Worm (Caenorhabditis elegans) whole organism, L3 larva: ENCODE data around the gene T10C6.16.
"Not testable (repeated sequence)": the region's sequence is repeated elsewhere in the genome, so short reads cannot be mapped to it uniquely, and the experiment has no call there.

ENCODE experiments used
- R02D3.7 ChIP-seq: fragments of 150-350 bp; optimal IDR thresholded peaks from 2 replicates; lab custom pipeline; 2014; ENCODE audit warnings: missing biosample characterization, missing genetic modification characterization
- ZK546.5 ChIP-seq: sonication (generic microtip); optimal IDR thresholded peaks from 2 replicates; lab custom pipeline; 2017; ENCODE audit warnings: missing biosample characterization, missing genetic modification characterization
- ceh-82 ChIP-seq: fragments of 150-350 bp; optimal IDR thresholded peaks from 2 replicates; lab custom pipeline; 2014; ENCODE audit warnings: missing biosample characterization, missing genetic modification characterization
- daf-12 ChIP-seq: fragments of 150-350 bp; optimal IDR thresholded peaks from 2 replicates; lab custom pipeline; 2014; ENCODE audit warnings: missing biosample characterization, missing genetic modification reagents, missing genetic modification characterization
- egl-27 ChIP-seq: sonication (generic microtip); optimal IDR thresholded peaks from 4 replicates; lab custom pipeline; 2017; ENCODE audit warnings: missing biosample characterization, missing genetic modification reagents, missing genetic modification characterization
- elt-1 ChIP-seq: fragments of 150-350 bp; optimal IDR thresholded peaks from 2 replicates; lab custom pipeline; 2014; ENCODE audit warnings: missing biosample characterization, missing genetic modification characterization
- elt-2 ChIP-seq: sonication (generic microtip); optimal IDR thresholded peaks from 2 replicates; lab custom pipeline; 2016; ENCODE audit warnings: missing genetic modification reagents, mild to moderate bottlenecking, missing genetic modification characterization, missing compliant biosample characterization
- elt-3 ChIP-seq, 3 experiments: fragments of 150-350 bp in 1 of 3; sonication (generic microtip) in 2 of 3; optimal IDR thresholded peaks; 2 replicates in 2 of 3; 4 replicates in 1 of 3; lab custom pipeline; 2014 to 2017; ENCODE audit warnings: missing biosample characterization in 3 of 3, missing genetic modification characterization in 3 of 3
- eor-1 ChIP-seq, 2 experiments: fragments of 150-350 bp; optimal IDR thresholded peaks; 2 replicates each; lab custom pipeline; 2014 to 2018; ENCODE audit warnings: missing biosample characterization in 2 of 2, missing genetic modification characterization in 2 of 2
- fkh-10 ChIP-seq: sonication (generic microtip); optimal IDR thresholded peaks from 2 replicates; lab custom pipeline; 2017; ENCODE audit warnings: missing biosample characterization, missing genetic modification reagents, missing genetic modification characterization
- fkh-2 ChIP-seq: fragments of 150-350 bp; optimal IDR thresholded peaks from 2 replicates; lab custom pipeline; 2014; ENCODE audit warnings: missing biosample characterization, missing genetic modification reagents, missing genetic modification characterization
- fos-1 ChIP-seq: fragments of 150-350 bp; optimal IDR thresholded peaks from 2 replicates; lab custom pipeline; 2014; ENCODE audit warnings: missing biosample characterization, missing genetic modification characterization
- jun-1 ChIP-seq: fragments of 150-350 bp; optimal IDR thresholded peaks from 2 replicates; lab custom pipeline; 2014; ENCODE audit warnings: missing biosample characterization, missing genetic modification reagents, missing genetic modification characterization
- lin-39 ChIP-seq: fragments of 150-350 bp; optimal IDR thresholded peaks from 2 replicates; lab custom pipeline; 2018; ENCODE audit warnings: missing biosample characterization, missing genetic modification reagents, missing genetic modification characterization
- mdl-1 ChIP-seq: fragments of 150-350 bp; optimal IDR thresholded peaks from 2 replicates; lab custom pipeline; 2014; ENCODE audit warnings: missing biosample characterization, missing genetic modification characterization
- nfya-1 ChIP-seq: sonication (generic microtip); optimal IDR thresholded peaks from 2 replicates; lab custom pipeline; 2017; ENCODE audit warnings: missing genetic modification characterization, mild to moderate bottlenecking, missing compliant biosample characterization, antibody characterized with exemption, moderate library complexity; ENCODE audit not compliant: insufficient read depth
- nhr-23 ChIP-seq: fragments of 150-350 bp; optimal IDR thresholded peaks from 2 replicates; lab custom pipeline; 2014; ENCODE audit warnings: missing biosample characterization, missing genetic modification reagents, missing genetic modification characterization
- nhr-25 ChIP-seq: sonication (generic microtip); optimal IDR thresholded peaks from 2 replicates; lab custom pipeline; 2017; ENCODE audit warnings: missing biosample characterization, missing genetic modification characterization
- nhr-28 ChIP-seq: fragments of 150-350 bp; optimal IDR thresholded peaks from 2 replicates; lab custom pipeline; 2014; ENCODE audit warnings: missing biosample characterization, missing genetic modification characterization
- nhr-43 ChIP-seq: sonication (generic microtip); optimal IDR thresholded peaks from 2 replicates; lab custom pipeline; 2016; ENCODE audit warnings: mild to moderate bottlenecking, missing genetic modification characterization, missing compliant biosample characterization; ENCODE audit not compliant: poor library complexity, severe bottlenecking
- nhr-76 ChIP-seq: fragments of 150-350 bp; sonication (generic microtip); optimal IDR thresholded peaks from 5 replicates; lab custom pipeline; 2014; ENCODE audit warnings: missing biosample characterization, missing genetic modification characterization
- nhr-77 ChIP-seq: fragments of 150-350 bp; optimal IDR thresholded peaks from 2 replicates; lab custom pipeline; 2014; ENCODE audit warnings: missing biosample characterization, missing genetic modification characterization
- pha-4 ChIP-seq: fragments of 150-350 bp; optimal IDR thresholded peaks from 2 replicates; lab custom pipeline; 2014; ENCODE audit warnings: missing biosample characterization, missing genetic modification reagents, missing genetic modification characterization
- pqm-1 ChIP-seq: fragments of 150-350 bp; optimal IDR thresholded peaks from 2 replicates; lab custom pipeline; 2017; ENCODE audit warnings: missing biosample characterization, missing genetic modification characterization, inconsistent platforms
- sea-2 ChIP-seq: fragments of 150-350 bp; sonication (generic microtip); optimal IDR thresholded peaks from 4 replicates; lab custom pipeline; 2014; ENCODE audit warnings: missing biosample characterization, missing genetic modification reagents, missing genetic modification characterization
- skn-1 ChIP-seq: fragments of 150-350 bp; optimal IDR thresholded peaks from 2 replicates; lab custom pipeline; 2014; ENCODE audit warnings: missing biosample characterization, missing genetic modification characterization
- snpc-4 ChIP-seq: fragments of 150-350 bp; optimal IDR thresholded peaks from 2 replicates; lab custom pipeline; 2014; ENCODE audit warnings: missing biosample characterization, missing genetic modification characterization
- tbx-2 ChIP-seq: sonication (generic microtip); optimal IDR thresholded peaks from 2 replicates; lab custom pipeline; 2016; ENCODE audit warnings: mild to moderate bottlenecking, missing genetic modification characterization, missing compliant biosample characterization
- unc-39 ChIP-seq: sonication (generic microtip); optimal IDR thresholded peaks from 4 replicates; lab custom pipeline; 2017; ENCODE audit warnings: missing biosample characterization, missing genetic modification characterization
- ztf-11 ChIP-seq: fragments of 150-350 bp; optimal IDR thresholded peaks from 2 replicates; lab custom pipeline; 2014; ENCODE audit warnings: missing biosample characterization, missing genetic modification characterization
- ztf-4 ChIP-seq: fragments of 150-350 bp; optimal IDR thresholded peaks from 2 replicates; lab custom pipeline; 2014; ENCODE audit warnings: missing biosample characterization, missing genetic modification characterization

T10C6.16 gene

ce11 chrV:16002288-16002687 is 30.5 kb downstream of the T10C6.16 start, which contains the start of gene nhr-63:
Gene nhr-63 (plus strand): TSS chrV:16002588.
- no peak for TF ChIP-seq eor-1 (tag; optimal IDR thresholded peaks at IDR 0.05; lab: Kevin White, UChicago)
- no peak for TF ChIP-seq elt-1 (tag; lab: Kevin White, UChicago)
- no peak for TF ChIP-seq nhr-23 (tag; lab: Kevin White, UChicago)
- TF ChIP-seq R02D3.7 = no peak
- TF ChIP-seq sea-2 (GFP tag; lab: Kevin White, UChicago) = no peak
- no peak for TF ChIP-seq ZK546.5 (tag; lab: Kevin White, UChicago)
- TF ChIP-seq elt-3 (tag; optimal IDR thresholded peaks at IDR 0.05; lab: Kevin White, UChicago) = no peak
- TF ChIP-seq daf-12 (tag; lab: Kevin White, UChicago) = no peak
- no peak for TF ChIP-seq snpc-4
- no peak for TF ChIP-seq nhr-25 (tag; lab: Kevin White, UChicago)
- TF ChIP-seq ztf-11 (tag; lab: Kevin White, UChicago) = no peak
- no peak for TF ChIP-seq fkh-10 (GFP tag; lab: Kevin White, UChicago)
- no peak for TF ChIP-seq tbx-2
- TF ChIP-seq ceh-82 (tag; lab: Kevin White, UChicago) = no peak
- TF ChIP-seq nhr-43 (tag; lab: Kevin White, UChicago) = no peak
- TF ChIP-seq fos-1 = no peak
- no peak for TF ChIP-seq ztf-4

- TF ChIP-seq jun-1 (tag; lab: Kevin White, UChicago) (peak; percentile 92), lin-39 (tag; lab: Kevin White, UChicago) (no peak), pha-4 (tag; lab: Kevin White, UChicago) (peak; percentile 93), elt-2 (tag; lab: Kevin White, UChicago) (peak; percentile 80), mdl-1 (tag; lab: Kevin White, UChicago) (peak; percentile 13), nhr-23 (tag; lab: Kevin White, UChicago) (peak; percentile 55), skn-1 (peak; percentile 13), nhr-76 (no peak), snpc-4 (no peak), nhr-25 (tag; lab: Kevin White, UChicago) (peak; percentile 12), fos-1 (peak; percentile 69), pqm-1 (peak; percentile 84), unc-39 (tag; lab: Kevin White, UChicago) (no peak), fkh-2 (tag; lab: Kevin White, UChicago) (no peak)
Observed at ce11 chrV:16000433-16000832, 32.4 kb downstream of the T10C6.16 start, which contains the start of gene nhr-50. Gene nhr-50 (minus strand): TSS chrV:16000631.

DNA sequence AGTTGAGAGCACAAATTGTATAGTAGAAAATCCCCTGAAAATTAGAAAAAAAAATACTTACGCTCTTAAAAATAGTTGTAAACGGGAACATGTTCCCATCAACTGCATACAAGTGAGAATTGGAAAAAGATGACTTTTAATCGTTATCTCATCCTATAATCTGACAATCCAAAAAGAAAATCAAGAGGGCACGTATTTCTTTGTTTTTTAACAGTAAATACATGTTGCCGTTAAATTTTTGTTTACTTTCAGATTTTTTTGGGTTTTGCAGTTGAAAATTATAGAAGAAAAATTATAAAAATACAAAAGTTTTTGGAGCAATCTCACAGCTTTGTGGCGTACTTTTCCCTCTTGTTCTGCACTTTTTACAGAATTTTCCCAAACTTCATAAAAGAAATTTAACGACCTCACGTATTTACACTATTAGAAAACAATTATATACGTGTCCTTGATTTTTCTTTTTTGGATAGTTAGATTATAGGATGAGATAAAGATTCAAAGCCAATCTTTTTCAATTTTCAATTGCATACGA is 36.1 kb downstream of the T10C6.16 start, which contains the start of the genes C06C6.9 and C06C6.8:
Gene C06C6.9 (minus strand): TSS at position 101 of the 532 bp plus-strand sequence.
Gene C06C6.8 (plus strand): TSS at position 482 of the 532 bp plus-strand sequence.
- TF ChIP-seq snpc-4 (no peak), pha-4 (tag; lab: Kevin White, UChicago) (no peak), nhr-28 (tag; lab: Kevin White, UChicago) (no peak), pqm-1 (no peak), nfya-1 (tag; lab: Kevin White, UChicago) (no peak), fkh-10 (GFP tag; lab: Kevin White, UChicago) (no peak), ztf-11 (tag; lab: Kevin White, UChicago) (no peak), nhr-77 (tag; lab: Kevin White, UChicago) (no peak), jun-1 (tag; lab: Kevin White, UChicago) (no peak), nhr-25 (tag; lab: Kevin White, UChicago) (no peak), elt-3 (tag; optimal IDR thresholded peaks at IDR 0.05; lab: Kevin White, UChicago) (no peak)
- TF ChIP-seq, all 47 proteins: peak for 0

DNA sequence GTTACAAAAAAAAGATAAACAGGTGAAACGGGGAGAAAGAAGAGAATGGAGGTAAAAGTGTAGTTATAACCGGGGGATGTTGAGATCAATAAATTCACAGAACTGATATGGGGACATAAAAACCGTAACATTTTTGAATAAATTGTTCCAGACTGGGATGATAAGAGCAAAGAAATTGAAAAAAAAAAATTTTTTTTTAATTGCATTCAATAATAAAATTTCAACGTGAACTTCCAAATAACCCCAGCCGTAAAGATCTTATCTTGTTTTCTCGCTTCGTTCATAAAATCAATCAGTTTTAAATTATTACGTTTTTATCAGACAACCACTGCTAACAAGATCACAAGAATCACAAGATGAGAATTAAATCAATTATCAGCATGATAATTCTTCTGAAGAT is 41.0 kb downstream of the T10C6.16 start, which contains the start of gene C06C6.7:
Gene C06C6.7 (plus strand): TSS at position 301 of the 400 bp plus-strand sequence.
- TF ChIP-seq fkh-2 (tag; lab: Kevin White, UChicago); tbx-2; egl-27: not testable (repeated sequence)

ce11 chrV:15988074-15988473 is 44.7 kb downstream of the T10C6.16 start, which contains the start of gene F36G9.15:
Gene F36G9.15 (minus strand): TSS chrV:15988174.
- TF ChIP-seq nhr-23 (tag; lab: Kevin White, UChicago) (no peak), daf-12 (tag; lab: Kevin White, UChicago) (no peak), unc-39 (tag; lab: Kevin White, UChicago) (no peak)
